Fruit fly (Drosophila melanogaster): ENCODE measurements around the gene Tgs1.

Gene Tgs1

dm6 chr3R:18255281-18255680, at the start of gene Tgs1, which contains the start of the genes Ada2a, Polr2D and moi (continued):
- TF ChIP-seq org-1 (GFP tag; optimal IDR thresholded peaks at IDR 0.05) (no peak), prd (optimal IDR thresholded peaks at IDR 0.05) (no peak), prd (GFP tag; IDR thresholded peaks at IDR 0.05) (no peak), CG12744 (GFP tag; optimal IDR thresholded peaks at IDR 0.05) (no peak), CG2116 (GFP tag; optimal IDR thresholded peaks at IDR 0.05) (peak; percentile 66), dmrt99B (tag; optimal IDR thresholded peaks at IDR 0.05) (no peak), CG17912 (GFP tag; optimal IDR thresholded peaks at IDR 0.05) (no peak), dimm (GFP tag; IDR thresholded peaks at IDR 0.05) (no peak), chinmo (GFP tag; IDR thresholded peaks at IDR 0.05; ENCODE audit: partially characterized antibody) (0 out of 4 replicates have a peak, but pooled peaks have one; percentile 73), CG34224 (GFP tag; IDR thresholded peaks at IDR 0.05; ENCODE audit: partially characterized antibody) (peak; percentile 85), HHEX (GFP tag; optimal IDR thresholded peaks at IDR 0.05) (no peak), gt (GFP tag; IDR thresholded peaks at IDR 0.05) (no peak), so (GFP tag; IDR thresholded peaks at IDR 0.05) (no peak), bowl (GFP tag; IDR thresholded peaks at IDR 0.05) (no peak), CG15073 (GFP tag; optimal IDR thresholded peaks at IDR 0.05) (no peak), CG10147 (GFP tag; optimal IDR thresholded peaks at IDR 0.05) (no peak), ro (GFP tag; IDR thresholded peaks at IDR 0.05) (no peak), Bdp1 (GFP tag; optimal IDR thresholded peaks at IDR 0.05) (no peak), fu2 (GFP tag; optimal IDR thresholded peaks at IDR 0.05) (no peak), CG7271 (tag; optimal IDR thresholded peaks at IDR 0.05) (no peak), ap (GFP tag; IDR thresholded peaks at IDR 0.05) (no peak), exex (tag; optimal IDR thresholded peaks at IDR 0.05) (no peak), gsb-n (tag; optimal IDR thresholded peaks at IDR 0.05) (no peak), Hr78 (GFP tag; optimal IDR thresholded peaks at IDR 0.05) (no peak), dm (GFP tag; optimal IDR thresholded peaks at IDR 0.05) (peak; percentile 55), fd64A (GFP tag; optimal IDR thresholded peaks at IDR 0.05) (no peak), Myb (GFP tag; optimal IDR thresholded peaks at IDR 0.05) (peak; percentile 35), CG10267 (tag; optimal IDR thresholded peaks at IDR 0.05) (no peak), CG2202 (tag; optimal IDR thresholded peaks at IDR 0.05) (no peak), CG6175 (GFP tag; IDR thresholded peaks at IDR 0.05) (no peak), Dip2 (GFP tag; IDR thresholded peaks at IDR 0.05) (no peak), Kr (GFP tag; optimal IDR thresholded peaks at IDR 0.05) (no peak), CG6791 (GFP tag; IDR thresholded peaks at IDR 0.05; ENCODE audit: partially characterized antibody) (peak; percentile 83), CG31388 (GFP tag; optimal IDR thresholded peaks at IDR 0.05) (no peak), Trl (optimal IDR thresholded peaks at IDR 0.05) (no peak), Trl (GFP tag; optimal IDR thresholded peaks at IDR 0.05) (no peak), pros (GFP tag; optimal IDR thresholded peaks at IDR 0.05) (no peak), dmrt11E (tag; optimal IDR thresholded peaks at IDR 0.05) (no peak), Deaf1 (tag; optimal IDR thresholded peaks at IDR 0.05) (no peak), CG7786 (GFP tag; optimal IDR thresholded peaks at IDR 0.05) (no peak), vnd (GFP tag; IDR thresholded peaks at IDR 0.05; ENCODE audit: partially characterized antibody) (peak; percentile 61), Mes4 (GFP tag; optimal IDR thresholded peaks at IDR 0.05) (no peak), her (GFP tag; optimal IDR thresholded peaks at IDR 0.05) (peak; percentile 2), CG3995 (GFP tag; optimal IDR thresholded peaks at IDR 0.05) (peak; percentile 10), wdn (GFP tag; IDR thresholded peaks at IDR 0.05) (no peak), zf30C (GFP tag; optimal IDR thresholded peaks at IDR 0.05) (no peak), ato (GFP tag; IDR thresholded peaks at IDR 0.05; ENCODE audit: partially characterized antibody) (peak; percentile 57), Lim3 (GFP tag; IDR thresholded peaks at IDR 0.05) (no peak), trem (tag; optimal IDR thresholded peaks at IDR 0.05) (peak; percentile 70), CG17829 (tag; optimal IDR thresholded peaks at IDR 0.05) (peak; percentile 12), CG7987 (GFP tag; optimal IDR thresholded peaks at IDR 0.05) (no peak), CG7839 (tag; optimal IDR thresholded peaks at IDR 0.05) (no peak)
